Fruit fly (Drosophila melanogaster): Measurements from ENCODE around the gene CG6048.
A peak's percentile ranks its signal among the peaks of the same experiment; 100 is the strongest.

dm6 chrX:5926718-5927117 is 25.6 kb upstream of the CG6048 start:
- TF ChIP-seq CG8301 (tag; optimal IDR thresholded peaks at IDR 0.05) (peak; percentile 72), D1 (tag; optimal IDR thresholded peaks at IDR 0.05) (no peak), CG34367 (tag; optimal IDR thresholded peaks at IDR 0.05) (peak; percentile 76), rn (GFP tag; IDR thresholded peaks at IDR 0.05) (no peak), EcR (GFP tag; optimal IDR thresholded peaks at IDR 0.05) (no peak), CG8159 (tag; optimal IDR thresholded peaks at IDR 0.05) (peak; percentile 65), Snoo (tag; optimal IDR thresholded peaks at IDR 0.05) (no peak), Pif1B (GFP tag; optimal IDR thresholded peaks at IDR 0.05) (peak; percentile 57), CG12605 (GFP tag; IDR thresholded peaks at IDR 0.05) (peak; percentile 74), CG17806 (tag; optimal IDR thresholded peaks at IDR 0.05) (peak; percentile 73), CG9948 (tag; optimal IDR thresholded peaks at IDR 0.05) (peak; percentile 75), CG14655 (GFP tag; optimal IDR thresholded peaks at IDR 0.05) (peak; percentile 77), gl (tag; optimal IDR thresholded peaks at IDR 0.05) (peak; percentile 28)

Measured in whole organism, pupa.